Worm (Caenorhabditis elegans): ENCODE measurements around the gene rpb-9.

The rpb-9 gene

ce11 chrV:7971376-7971775, 40.8 kb downstream of the rpb-9 start:
- TF ChIP-seq lsy-2 (tag; optimal IDR thresholded peaks at IDR 0.05) (no peak), aha-1 (tag) (peak; percentile 94), unc-62 (GFP tag; optimal IDR thresholded peaks at IDR 0.05 in 1 of 2) (peak in 1 of 2 experiments; percentile 86), unc-62 (tag; optimal IDR thresholded peaks at IDR 0.05) (no peak)

DNA sequence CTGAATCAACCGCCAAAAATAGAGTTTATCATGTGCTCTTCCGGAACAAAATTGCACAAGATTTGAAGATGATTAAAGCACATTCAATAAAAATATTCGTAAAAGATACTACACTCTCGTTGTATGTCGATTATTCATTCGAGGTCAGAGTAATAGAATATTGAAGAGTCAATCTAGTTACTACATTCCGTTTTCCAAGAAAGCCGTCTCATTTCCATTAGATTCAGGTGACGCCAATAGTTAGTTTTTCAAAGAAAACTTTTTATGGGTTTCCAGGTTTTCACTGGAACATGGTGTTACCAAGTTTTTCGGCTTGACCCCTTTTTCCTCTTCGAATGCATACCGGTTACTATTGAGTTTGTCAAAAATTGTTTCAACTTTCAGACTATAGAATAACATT, 41.6 kb downstream of the rpb-9 start:
- TF ChIP-seq T20F7.1 (GFP tag; optimal IDR thresholded peaks at IDR 0.05) (no peak), dve-1 (tag; optimal IDR thresholded peaks at IDR 0.05; ENCODE audit: insufficient read depth) (no peak), hif-1 (tag; optimal IDR thresholded peaks at IDR 0.05) (no peak)

DNA sequence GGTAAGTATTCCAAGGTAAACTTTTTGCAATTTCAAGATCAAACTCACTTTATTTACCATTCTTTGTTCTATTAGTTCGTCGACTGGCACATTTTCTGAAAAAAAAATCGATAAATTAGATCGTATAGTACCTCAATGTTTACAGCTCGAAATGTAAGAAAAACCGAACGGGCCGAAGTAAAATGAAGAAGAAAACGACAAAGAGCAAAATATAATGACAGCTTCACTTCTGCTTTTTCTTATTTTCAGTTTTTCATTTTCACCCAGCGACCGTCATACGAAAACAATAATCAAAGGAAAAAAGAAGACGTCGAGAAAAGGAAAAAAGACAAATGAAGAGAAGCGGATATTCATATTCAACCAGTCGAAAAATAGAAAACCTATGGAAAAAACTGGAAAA, 43.0 kb downstream of the rpb-9 start, which contains the start of gene che-7:
che-7 (minus strand) TSS at position 101 of the 400 bp plus-strand sequence.
- TF ChIP-seq unc-62 (GFP tag; optimal IDR thresholded peaks at IDR 0.05 in 1 of 2) (no peak), unc-62 (tag; optimal IDR thresholded peaks at IDR 0.05) (no peak), mes-2 (tag; optimal IDR thresholded peaks at IDR 0.05; ENCODE audit: poor library complexity, severe bottlenecking) (no peak), saeg-2 (GFP tag; IDR thresholded peaks at IDR 0.05) (no peak), T20F7.1 (GFP tag; optimal IDR thresholded peaks at IDR 0.05) (no peak), Y5F2A.4 (GFP tag; optimal IDR thresholded peaks at IDR 0.05) (no peak), nhr-28 (tag; optimal IDR thresholded peaks at IDR 0.05) (no peak), daf-19 (GFP tag; conservative IDR thresholded peaks at IDR 0.05) (no peak), aha-1 (tag) (no peak), unc-130 (GFP tag; optimal IDR thresholded peaks at IDR 0.05) (no peak)

- TF ChIP-seq dmd-6 (GFP tag; IDR thresholded peaks at IDR 0.05) (no peak), unc-62 (GFP tag; optimal IDR thresholded peaks at IDR 0.05 in 1 of 2) (peak in 1 of 2 experiments; percentile 96), unc-62 (tag; optimal IDR thresholded peaks at IDR 0.05) (no peak)
These were observed 47.7 kb downstream of the rpb-9 start for ce11 chrV:7964429-7964828.

Data from whole organism, L4 larva.